Fruit fly (Drosophila melanogaster) S2 (cell line): ENCODE measurements around the gene RnrL.

Source experiments
- CG8478 ChIP-seq: fragments of >200 bp; optimal IDR thresholded peaks from 2 replicates; lab custom pipeline; 2018
- CTCF ChIP-seq, 2 experiments: fragments of >200 bp; optimal IDR thresholded peaks; 2 replicates each; lab custom pipeline; 2018

dm6 chr2L:10310614-10311382 is 16.9 kb downstream of the RnrL start, which contains the start of gene Cdk5alpha:
- TF ChIP-seq CG8478 (lab: Kevin White, UChicago) (no peak), CTCF (optimal IDR thresholded peaks at IDR 0.05; lab: Kevin White, UChicago) (no peak)
